Worm (Caenorhabditis elegans) whole organism, L2 larva: ENCODE data around the gene T06E6.1.

ENCODE experiments used
- ZK546.5 ChIP-seq: sonication (generic microtip); optimal IDR thresholded peaks from 2 replicates; lab custom pipeline; 2017; ENCODE audit warnings: missing biosample characterization, missing genetic modification characterization
- ama-1 ChIP-seq: fragments of 150-350 bp; optimal IDR thresholded peaks from 2 replicates; lab custom pipeline; 2018; ENCODE audit warnings: inconsistent platforms
- ceh-82 ChIP-seq: fragments of 150-350 bp; optimal IDR thresholded peaks from 2 replicates; lab custom pipeline; 2014; ENCODE audit warnings: missing biosample characterization, missing genetic modification characterization
- elt-1 ChIP-seq: fragments of 150-350 bp; optimal IDR thresholded peaks from 2 replicates; lab custom pipeline; 2014; ENCODE audit warnings: missing biosample characterization, missing genetic modification characterization
- elt-3 ChIP-seq: sonication (generic microtip); optimal IDR thresholded peaks from 2 replicates; lab custom pipeline; 2017; ENCODE audit warnings: missing biosample characterization, missing genetic modification characterization
- lin-13 ChIP-seq: fragments of 150-350 bp; optimal IDR thresholded peaks from 2 replicates; lab custom pipeline; 2014; ENCODE audit warnings: missing biosample characterization, missing genetic modification reagents, missing genetic modification characterization
- skn-1 ChIP-seq: sonication (generic microtip); optimal IDR thresholded peaks from 2 replicates; lab custom pipeline; 2017; ENCODE audit warnings: missing biosample characterization, missing genetic modification characterization
- snpc-4 ChIP-seq: fragments of 150-350 bp; optimal IDR thresholded peaks from 2 replicates; lab custom pipeline; 2014; ENCODE audit warnings: missing biosample characterization, missing genetic modification characterization
- unc-39 ChIP-seq: fragments of 150-350 bp; optimal IDR thresholded peaks from 2 replicates; lab custom pipeline; 2014; ENCODE audit warnings: missing biosample characterization, missing genetic modification characterization
- unc-62 ChIP-seq: fragments of 150-350 bp; optimal IDR thresholded peaks from 2 replicates; lab custom pipeline; 2014; ENCODE audit warnings: missing biosample characterization, missing genetic modification reagents, missing genetic modification characterization
- ztf-1 ChIP-seq: fragments of 200-800 bp; sonication (Bioruptor generic); conservative IDR thresholded peaks from 2 replicates; pipeline ENCODE4 v1.3.6; 2022; ENCODE audit warnings: missing genetic modification characterization, missing compliant biosample characterization
- ztf-11 ChIP-seq: sonication (generic microtip); optimal IDR thresholded peaks from 2 replicates; lab custom pipeline; 2017; ENCODE audit warnings: missing biosample characterization, missing genetic modification characterization

DNA sequence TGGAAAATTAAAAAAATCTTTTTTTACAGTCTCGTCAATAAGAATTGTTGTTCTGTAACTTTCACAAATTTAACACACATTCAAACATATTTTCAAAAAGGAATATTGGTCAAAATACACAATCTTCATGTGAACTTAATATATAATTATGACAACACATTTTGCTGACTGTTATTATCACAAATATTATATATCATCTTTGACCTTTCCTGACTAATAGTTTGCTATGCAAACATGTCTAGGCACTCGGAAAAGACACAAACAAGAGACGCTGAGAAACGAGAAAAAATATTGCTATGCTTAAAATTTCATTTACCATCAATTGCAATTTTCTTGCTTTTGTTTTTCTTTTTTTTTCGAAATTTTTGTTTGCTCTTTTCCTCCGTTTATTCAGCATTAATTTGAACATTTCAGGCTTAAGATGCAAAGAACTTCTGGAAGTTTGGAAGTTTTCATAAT is 7.1 kb upstream of the T06E6.1 start, which contains the start of gene fbxa-135:
- TF ChIP-seq ZK546.5 (tag; lab: Kevin White, UChicago): no peak
- no peak for TF ChIP-seq unc-39 (tag; lab: Kevin White, UChicago)
- no peak for TF ChIP-seq ztf-1 (GFP tag; lab: Robert Waterston, UW)
- TF ChIP-seq ceh-82: no peak
- TF ChIP-seq ama-1: no peak
- TF ChIP-seq lin-13 (GFP tag; lab: Kevin White, UChicago): no peak
- no peak for TF ChIP-seq elt-3 (tag; lab: Kevin White, UChicago)
- TF ChIP-seq elt-1 (tag; lab: Kevin White, UChicago): no peak
- TF ChIP-seq snpc-4 (tag; lab: Kevin White, UChicago): no peak
- TF ChIP-seq ztf-11 (tag; lab: Kevin White, UChicago): no peak
- no peak for TF ChIP-seq skn-1
- TF ChIP-seq unc-62 (GFP tag; lab: Kevin White, UChicago): no peak
